Worm (Caenorhabditis elegans) whole organism, mixed stage, embryonic: ENCODE data around the gene str-231.

Source experiments
- ces-1 ChIP-seq: fragments of 150-350 bp; optimal IDR thresholded peaks from 2 replicates; lab custom pipeline; 2014; ENCODE audit warnings: missing biosample characterization, missing genetic modification reagents, missing genetic modification characterization
- elt-1 ChIP-seq: sonication (generic microtip); optimal IDR thresholded peaks from 2 replicates; lab custom pipeline; 2017; ENCODE audit warnings: missing genetic modification characterization, mild to moderate bottlenecking, missing compliant biosample characterization, antibody characterized with exemption, moderate library complexity, borderline replicate concordance; ENCODE audit not compliant: insufficient read depth
- elt-3 ChIP-seq: fragments of 150-350 bp; optimal IDR thresholded peaks from 2 replicates; lab custom pipeline; 2014; ENCODE audit warnings: missing biosample characterization, missing genetic modification characterization
- lin-13 ChIP-seq: fragments of 150-350 bp; optimal IDR thresholded peaks from 2 replicates; lab custom pipeline; 2014; ENCODE audit warnings: missing biosample characterization, missing genetic modification characterization
- lin-32 ChIP-seq: fragments of 200-800 bp; sonication (Bioruptor generic); optimal IDR thresholded peaks from 2 replicates; lab custom pipeline; 2018; ENCODE audit warnings: mild to moderate bottlenecking, missing genetic modification characterization, missing compliant biosample characterization
- lsy-2 ChIP-seq: fragments of 150-350 bp; optimal IDR thresholded peaks from 2 replicates; lab custom pipeline; 2014; ENCODE audit warnings: missing biosample characterization, missing genetic modification characterization
- nhr-237 ChIP-seq: fragments of 150-350 bp; optimal IDR thresholded peaks from 2 replicates; lab custom pipeline; 2014; ENCODE audit warnings: missing biosample characterization, missing genetic modification characterization
- sem-2 ChIP-seq: fragments of 200-800 bp; sonication (Bioruptor generic); optimal IDR thresholded peaks from 2 replicates; lab custom pipeline; 2018; ENCODE audit warnings: mild to moderate bottlenecking, missing genetic modification characterization, missing compliant biosample characterization
- sptf-1 ChIP-seq: sonication (generic microtip); optimal IDR thresholded peaks from 2 replicates; lab custom pipeline; 2017; ENCODE audit warnings: mild to moderate bottlenecking, missing genetic modification characterization, moderate library complexity, missing compliant biosample characterization
- unc-62 ChIP-seq: fragments of 150-350 bp; optimal IDR thresholded peaks from 2 replicates; lab custom pipeline; 2014; ENCODE audit warnings: missing biosample characterization, missing genetic modification reagents, missing genetic modification characterization
- ztf-11 ChIP-seq: fragments of 150-350 bp; optimal IDR thresholded peaks from 2 replicates; lab custom pipeline; 2014; ENCODE audit warnings: missing biosample characterization, missing genetic modification characterization

DNA sequence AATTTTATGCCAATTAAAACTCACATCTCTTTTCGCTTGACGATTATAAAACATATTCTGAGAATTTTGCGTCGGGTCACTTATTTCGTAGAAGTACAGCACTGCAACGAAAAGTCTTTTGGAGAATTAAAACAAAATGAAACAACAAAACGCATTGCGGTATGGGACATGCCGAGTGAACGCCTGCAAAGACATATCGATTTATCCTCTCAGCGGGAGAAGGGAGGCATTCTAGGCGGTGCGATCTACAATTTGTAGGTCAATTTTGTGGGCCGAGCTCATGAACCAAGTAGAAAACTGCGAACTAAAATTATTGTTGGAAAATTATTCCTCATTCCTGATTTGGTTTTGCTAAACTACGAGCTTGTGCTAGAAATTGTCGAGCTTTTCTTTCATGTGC is 46.0 kb upstream of the str-231 start, which contains the start of gene F14H3.3:
- TF ChIP-seq sptf-1 (tag; lab: Kevin White, UChicago), result no peak
- TF ChIP-seq elt-1, result no peak
- no peak for TF ChIP-seq elt-3 (tag; lab: Kevin White, UChicago)
- no peak for TF ChIP-seq sem-2
- no peak for TF ChIP-seq lsy-2 (tag; lab: Kevin White, UChicago)
- no peak for TF ChIP-seq lin-32 (GFP tag; lab: Kevin White, UChicago)
- TF ChIP-seq lin-13, result no peak
- TF ChIP-seq ces-1 (GFP tag; lab: Kevin White, UChicago), result no peak
- TF ChIP-seq unc-62 (GFP tag; lab: Kevin White, UChicago), result no peak
- no peak for TF ChIP-seq nhr-237
- no peak for TF ChIP-seq ztf-11
